Worm (Caenorhabditis elegans): ENCODE data around the gene C27A7.8.
"Not testable (repeated sequence)": the region's sequence is repeated elsewhere in the genome, so short reads cannot be mapped to it uniquely, and the experiment has no call there.

C27A7.8 gene

DNA sequence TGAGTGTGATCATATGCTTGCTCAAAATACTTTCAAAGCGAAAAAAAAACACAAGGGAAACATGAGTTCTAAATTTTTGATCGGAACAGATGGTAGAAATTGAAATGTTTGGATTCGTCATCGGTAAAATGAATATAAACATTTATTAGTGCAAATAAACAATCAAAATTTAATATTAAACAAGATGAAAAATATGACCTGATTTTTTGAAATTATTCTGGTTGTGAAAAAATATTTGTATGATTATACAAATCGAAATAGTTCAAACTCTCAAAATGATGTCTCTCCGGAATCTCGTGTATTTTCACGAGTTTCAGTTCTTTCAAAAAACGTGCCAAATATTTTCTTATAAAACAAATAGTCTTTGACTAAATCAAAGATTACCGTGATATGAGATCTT lies 32.6 kb upstream of the C27A7.8 start, which contains the start of gene C13C4.7:
TSS of gene C13C4.7 (minus strand) at position 101 of the 400 bp plus-strand sequence.
- no peak for TF ChIP-seq hlh-1 (tag; optimal IDR thresholded peaks at IDR 0.05)
- no peak for TF ChIP-seq mep-1 (tag; optimal IDR thresholded peaks at IDR 0.05)
- TF ChIP-seq flh-1 (GFP tag; optimal IDR thresholded peaks at IDR 0.05): no peak
- no peak for TF ChIP-seq nhr-76 (tag; optimal IDR thresholded peaks at IDR 0.05)
- no peak for TF ChIP-seq tbx-8 (GFP tag; optimal IDR thresholded peaks at IDR 0.05)
- no peak for TF ChIP-seq lin-32 (GFP tag; optimal IDR thresholded peaks at IDR 0.05)
- no peak for TF ChIP-seq ces-1 (GFP tag; optimal IDR thresholded peaks at IDR 0.05)
- TF ChIP-seq ztf-11 (tag; optimal IDR thresholded peaks at IDR 0.05): no peak
- no peak for TF ChIP-seq lin-13 (tag; optimal IDR thresholded peaks at IDR 0.05)
- no peak for TF ChIP-seq nhr-28 (tag; optimal IDR thresholded peaks at IDR 0.05)
- no peak for TF ChIP-seq cnd-1 (tag; optimal IDR thresholded peaks at IDR 0.05)
- TF ChIP-seq ham-2 (GFP tag; optimal IDR thresholded peaks at IDR 0.05): no peak
- no peak for TF ChIP-seq lsy-2 (tag; optimal IDR thresholded peaks at IDR 0.05)
- no peak for TF ChIP-seq nhr-12 (tag; optimal IDR thresholded peaks at IDR 0.05)
- no peak for TF ChIP-seq ceh-39 (tag; optimal IDR thresholded peaks at IDR 0.05)
- TF ChIP-seq elt-1 (tag; optimal IDR thresholded peaks at IDR 0.05; ENCODE audit: borderline replicate concordance, insufficient read depth): no peak
- no peak for TF ChIP-seq pha-4 (tag; optimal IDR thresholded peaks at IDR 0.05)
- TF ChIP-seq drap-1 (GFP tag; optimal IDR thresholded peaks at IDR 0.05): no peak

DNA sequence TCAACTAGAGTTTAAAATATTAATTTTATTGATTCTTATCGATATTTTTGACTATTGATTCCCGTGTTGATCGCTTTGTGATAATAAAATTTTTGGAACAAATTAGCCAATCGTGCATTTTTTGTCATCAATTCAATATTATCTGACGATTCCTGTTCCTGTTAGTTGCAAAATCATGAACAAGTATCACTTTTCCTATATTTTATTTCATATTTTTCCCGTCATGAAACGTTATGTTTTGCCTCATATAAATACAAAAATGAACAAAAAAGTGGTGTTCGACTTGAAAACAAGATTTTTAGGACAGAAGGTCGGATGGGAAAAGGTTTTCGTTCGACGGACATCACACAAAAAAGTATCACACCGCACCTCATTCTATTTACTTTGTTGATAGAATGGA lies 31.7 kb upstream of the C27A7.8 start, which contains the start of gene C13C4.6:
TSS of gene C13C4.6 (plus strand) at position 301 of the 400 bp plus-strand sequence.
- TF ChIP-seq zip-8 (tag; optimal IDR thresholded peaks at IDR 0.05): no peak
- TF ChIP-seq sptf-1 (tag; optimal IDR thresholded peaks at IDR 0.05): no peak
- TF ChIP-seq ceh-39 (tag; optimal IDR thresholded peaks at IDR 0.05): no peak
- no peak for TF ChIP-seq mab-5 (tag; optimal IDR thresholded peaks at IDR 0.05)

DNA sequence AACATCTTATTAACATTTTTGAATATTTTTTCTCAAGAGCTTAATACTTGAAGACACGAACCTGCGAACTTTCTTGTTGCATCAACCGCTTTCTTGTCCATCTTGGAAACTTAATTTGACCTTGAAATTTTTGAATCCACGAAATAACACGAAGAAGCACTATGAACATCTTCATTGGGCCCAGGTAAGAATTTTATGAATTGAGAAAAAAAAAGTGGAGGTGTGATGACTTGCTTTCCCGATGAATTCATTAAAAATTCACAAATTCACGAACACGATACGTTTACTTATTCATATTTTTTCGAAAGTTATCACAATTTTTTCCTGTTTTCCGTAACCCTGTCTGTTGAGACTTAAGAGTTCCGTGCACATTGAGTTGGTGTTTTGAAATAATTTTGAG lies 22.3 kb upstream of the C27A7.8 start, which contains the start of gene C27A7.6:
TSS of gene C27A7.6 (minus strand) at position 101 of the 400 bp plus-strand sequence.
- TF ChIP-seq sptf-1 (tag; optimal IDR thresholded peaks at IDR 0.05); nhr-12 (tag; optimal IDR thresholded peaks at IDR 0.05); ham-2 (GFP tag; optimal IDR thresholded peaks at IDR 0.05): not testable (repeated sequence)

DNA sequence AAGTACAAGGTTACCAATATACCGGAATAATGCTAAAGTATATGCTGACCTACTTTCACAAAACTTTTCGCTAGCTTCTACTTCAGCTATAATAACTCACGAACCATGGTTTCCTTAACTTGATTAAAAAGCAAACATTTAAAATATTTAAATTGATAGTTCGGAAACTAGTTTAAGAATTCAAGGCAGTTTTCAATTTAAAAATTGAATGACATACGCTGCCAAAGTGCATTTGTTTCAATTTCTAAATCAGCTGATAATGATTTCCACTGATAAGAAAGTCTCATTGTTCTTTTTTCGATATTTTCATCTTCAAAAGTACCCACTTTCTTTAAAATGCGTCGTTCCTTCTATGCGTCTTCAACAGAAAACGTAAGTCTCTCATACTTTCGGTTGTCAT lies 21.8 kb upstream of the C27A7.8 start, which contains the start of gene enpp-1:
TSS of gene enpp-1 (plus strand) at position 301 of the 400 bp plus-strand sequence.
- TF ChIP-seq elt-1 (tag; optimal IDR thresholded peaks at IDR 0.05; ENCODE audit: borderline replicate concordance, insufficient read depth); flh-1 (GFP tag; optimal IDR thresholded peaks at IDR 0.05); nhr-76 (tag; optimal IDR thresholded peaks at IDR 0.05): not testable (repeated sequence)

DNA sequence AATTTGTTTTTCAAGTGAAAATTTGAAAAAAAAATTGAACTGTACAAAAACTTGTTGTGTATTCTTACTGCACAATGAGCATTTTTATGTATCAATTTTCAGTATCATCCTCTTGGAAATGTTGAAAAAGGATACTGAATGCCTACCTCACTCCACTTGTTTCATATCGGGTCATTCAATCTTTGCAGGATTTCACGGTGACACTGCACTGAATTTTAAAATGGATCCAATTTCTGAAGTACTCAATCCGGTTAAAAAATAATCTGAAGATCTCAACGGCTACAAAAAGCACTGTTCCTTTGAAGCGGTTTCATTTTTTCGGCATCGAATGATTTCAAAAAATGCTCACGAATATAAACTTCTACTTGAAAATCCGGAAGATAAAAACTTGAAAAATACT lies 15.0 kb upstream of the C27A7.8 start:
- TF ChIP-seq mls-2 (tag; optimal IDR thresholded peaks at IDR 0.05) (no peak), nhr-237 (tag; optimal IDR thresholded peaks at IDR 0.05) (no peak)

DNA sequence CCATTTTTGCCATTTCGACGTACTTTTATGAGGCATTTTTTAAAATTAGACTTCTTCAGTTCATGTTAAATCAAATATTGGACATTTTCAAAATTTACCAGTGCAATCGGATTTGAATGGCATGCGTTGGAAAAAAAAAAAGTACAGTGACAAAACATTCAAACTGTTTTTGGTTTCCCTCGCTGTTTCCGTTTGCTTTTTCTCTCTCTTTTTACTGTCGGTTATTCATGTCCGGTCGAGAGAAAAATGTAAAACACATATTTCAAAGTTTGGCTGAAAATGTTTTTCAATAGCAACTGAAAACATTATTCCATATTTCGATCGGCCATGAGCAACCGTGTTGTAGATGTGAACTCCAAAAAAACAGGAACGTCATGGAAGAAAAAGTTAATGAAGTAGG lies 12.3 kb upstream of the C27A7.8 start, which contains the start of gene C27A7.3:
TSS of gene C27A7.3 (plus strand) at position 301 of the 400 bp plus-strand sequence.
- TF ChIP-seq ham-2 (GFP tag; optimal IDR thresholded peaks at IDR 0.05) (no peak), lin-32 (GFP tag; optimal IDR thresholded peaks at IDR 0.05) (no peak), mab-5 (tag; optimal IDR thresholded peaks at IDR 0.05) (no peak), hlh-1 (tag; optimal IDR thresholded peaks at IDR 0.05) (no peak), unc-120 (tag; optimal IDR thresholded peaks at IDR 0.05; ENCODE audit: poor library complexity, severe bottlenecking) (no peak), flh-1 (GFP tag; optimal IDR thresholded peaks at IDR 0.05) (no peak), bed-3 (GFP tag; optimal IDR thresholded peaks at IDR 0.05) (no peak), mep-1 (tag; optimal IDR thresholded peaks at IDR 0.05) (no peak), lin-13 (tag; optimal IDR thresholded peaks at IDR 0.05) (no peak), zip-8 (tag; optimal IDR thresholded peaks at IDR 0.05) (no peak), nhr-76 (tag; optimal IDR thresholded peaks at IDR 0.05) (no peak), nhr-237 (tag; optimal IDR thresholded peaks at IDR 0.05) (no peak), elt-1 (tag; optimal IDR thresholded peaks at IDR 0.05; ENCODE audit: borderline replicate concordance, insufficient read depth) (no peak)

DNA sequence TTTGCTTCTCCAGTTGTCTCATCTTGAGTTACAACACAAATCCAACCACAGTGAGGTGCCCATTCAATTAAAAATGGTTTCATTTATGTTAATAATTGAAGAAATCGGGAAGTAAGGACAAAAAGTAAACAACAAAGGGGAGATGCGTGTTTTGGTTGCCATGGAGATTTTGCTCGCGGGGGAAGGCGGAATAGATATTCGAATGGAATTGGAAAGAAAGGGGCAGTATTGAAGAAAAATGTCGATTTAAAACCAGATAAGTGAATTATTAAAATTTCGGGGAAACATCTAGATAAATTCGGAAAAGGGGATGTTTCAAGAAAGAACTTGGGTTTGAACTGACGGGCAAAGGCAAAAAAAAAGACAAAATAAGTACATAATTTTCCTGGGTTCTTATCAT lies 2.4 kb upstream of the C27A7.8 start, which contains the start of gene che-11:
TSS of gene che-11 (minus strand) at position 101 of the 400 bp plus-strand sequence.
- no peak for TF ChIP-seq elt-1 (tag; optimal IDR thresholded peaks at IDR 0.05; ENCODE audit: borderline replicate concordance, insufficient read depth)
- no peak for TF ChIP-seq ces-1 (GFP tag; optimal IDR thresholded peaks at IDR 0.05)
- no peak for TF ChIP-seq unc-120 (tag; optimal IDR thresholded peaks at IDR 0.05; ENCODE audit: poor library complexity, severe bottlenecking)
- no peak for TF ChIP-seq flh-1 (GFP tag; optimal IDR thresholded peaks at IDR 0.05)
- no peak for TF ChIP-seq cnd-1 (tag; optimal IDR thresholded peaks at IDR 0.05)
- no peak for TF ChIP-seq nhr-12 (tag; optimal IDR thresholded peaks at IDR 0.05)
- TF ChIP-seq sem-2 (GFP tag; optimal IDR thresholded peaks at IDR 0.05): no peak
- no peak for TF ChIP-seq nhr-2 (tag; optimal IDR thresholded peaks at IDR 0.05)
- no peak for TF ChIP-seq ceh-83 (GFP tag; optimal IDR thresholded peaks at IDR 0.05)
- no peak for TF ChIP-seq nhr-28 (tag; optimal IDR thresholded peaks at IDR 0.05)
- TF ChIP-seq bed-3 (GFP tag; optimal IDR thresholded peaks at IDR 0.05): no peak
- no peak for TF ChIP-seq unc-62 (GFP tag; optimal IDR thresholded peaks at IDR 0.05)
- no peak for TF ChIP-seq ceh-39 (tag; optimal IDR thresholded peaks at IDR 0.05)
- no peak for TF ChIP-seq M03D4.4 (tag; optimal IDR thresholded peaks at IDR 0.05)
- no peak for TF ChIP-seq blmp-1 (tag; optimal IDR thresholded peaks at IDR 0.05)
- TF ChIP-seq ham-2 (GFP tag; optimal IDR thresholded peaks at IDR 0.05): no peak
- no peak for TF ChIP-seq hlh-1 (tag; optimal IDR thresholded peaks at IDR 0.05)
- no peak for TF ChIP-seq ceh-43 (GFP tag; optimal IDR thresholded peaks at IDR 0.05)
- no peak for TF ChIP-seq nhr-237 (tag; optimal IDR thresholded peaks at IDR 0.05)

Measured in whole organism, mixed stage, embryonic.